Worm (Caenorhabditis elegans): ENCODE measurements around the gene calf-1.

Gene calf-1

ce11 chrV:20480790-20481189, 1.9 kb upstream of the calf-1 start:
- 0 out of 2 replicates have a peak, but pooled peaks have one; percentile 49 for TF ChIP-seq Y105C5A.15 (GFP tag; IDR thresholded peaks at IDR 0.05)
- peak; percentile 67 for TF ChIP-seq snpc-1.2 (GFP tag; IDR thresholded peaks at IDR 0.05)
- TF ChIP-seq lin-38 (GFP tag; IDR thresholded peaks at IDR 0.05): 0 out of 2 replicates have a peak, but pooled peaks have one; percentile 21
- TF ChIP-seq lin-39 (tag; optimal IDR thresholded peaks at IDR 0.05): no peak
- TF ChIP-seq tra-1 (GFP tag; IDR thresholded peaks at IDR 0.05): 0 out of 2 replicates have a peak, but pooled peaks have one; percentile 6
- TF ChIP-seq egl-43 (GFP tag; IDR thresholded peaks at IDR 0.05): 0 out of 2 replicates have a peak, but pooled peaks have one; percentile 17
- 0 out of 2 replicates have a peak, but pooled peaks have one; percentile 74 for TF ChIP-seq F44E2.7 (GFP tag; IDR thresholded peaks at IDR 0.05)
- no peak for TF ChIP-seq unc-62 (GFP tag; optimal IDR thresholded peaks at IDR 0.05 in 1 of 2)
- TF ChIP-seq unc-62 (tag; optimal IDR thresholded peaks at IDR 0.05): no peak

- peak; percentile 82; the same call in 1 of the 2 replicates for TF ChIP-seq F44E2.7 (GFP tag; IDR thresholded peaks at IDR 0.05)
These were observed 1.3 kb upstream of the calf-1 start for ce11 chrV:20480227-20480626.

- TF ChIP-seq nhr-76 (tag; optimal IDR thresholded peaks at IDR 0.05) (no peak), ceh-32 (tag; optimal IDR thresholded peaks at IDR 0.05; ENCODE audit: poor library complexity) (no peak), dpl-1 (GFP tag; optimal IDR thresholded peaks at IDR 0.05) (no peak), madf-9 (GFP tag; conservative IDR thresholded peaks at IDR 0.05) (no peak), lsy-2 (tag; optimal IDR thresholded peaks at IDR 0.05) (peak in 1 of 2 experiments; percentile 50), unc-62 (GFP tag; optimal IDR thresholded peaks at IDR 0.05 in 1 of 2) (no peak), unc-62 (tag; optimal IDR thresholded peaks at IDR 0.05) (no peak)
These were observed 1.9 kb downstream of the calf-1 start for ce11 chrV:20476981-20477380.

ce11 chrV:20476514-20476913, 2.4 kb downstream of the calf-1 start:
- TF ChIP-seq attf-4 (tag; optimal IDR thresholded peaks at IDR 0.05) (no peak), set-16 (GFP tag; IDR thresholded peaks at IDR 0.05) (no peak), lin-13 (GFP tag; optimal IDR thresholded peaks at IDR 0.05) (no peak), madf-9 (GFP tag; conservative IDR thresholded peaks at IDR 0.05) (no peak), hif-1 (tag; optimal IDR thresholded peaks at IDR 0.05) (no peak), unc-130 (GFP tag; optimal IDR thresholded peaks at IDR 0.05) (peak; percentile 15)

- no peak for TF ChIP-seq ceh-44 (GFP tag; IDR thresholded peaks at IDR 0.05)
- TF ChIP-seq madf-5 (GFP tag; IDR thresholded peaks at IDR 0.05): no peak
- TF ChIP-seq ces-1 (GFP tag; optimal IDR thresholded peaks at IDR 0.05): no peak
- no peak for TF ChIP-seq T20F7.1 (GFP tag; optimal IDR thresholded peaks at IDR 0.05)
- TF ChIP-seq zip-2 (tag; optimal IDR thresholded peaks at IDR 0.05): no peak
- TF ChIP-seq nhr-41 (GFP tag; IDR thresholded peaks at IDR 0.05): no peak
- no peak for TF ChIP-seq dmd-6 (GFP tag; IDR thresholded peaks at IDR 0.05)
- TF ChIP-seq ztf-11 (tag; optimal IDR thresholded peaks at IDR 0.05): no peak
- no peak for TF ChIP-seq daf-12 (tag; optimal IDR thresholded peaks at IDR 0.05)
- no peak for TF ChIP-seq Y75B8A.6 (GFP tag; IDR thresholded peaks at IDR 0.05)
- no peak for TF ChIP-seq F44E2.7 (GFP tag; IDR thresholded peaks at IDR 0.05)
- no peak for TF ChIP-seq ZK546.5 (tag; optimal IDR thresholded peaks at IDR 0.05)
- no peak for TF ChIP-seq ceh-82 (tag; optimal IDR thresholded peaks at IDR 0.05)
- TF ChIP-seq set-16 (GFP tag; IDR thresholded peaks at IDR 0.05): no peak
- TF ChIP-seq saeg-2 (GFP tag; IDR thresholded peaks at IDR 0.05): no peak
These were observed 3.1 kb downstream of the calf-1 start, which contains the start of gene B0250.7 for ce11 chrV:20475830-20476229. TSS of gene B0250.7 (minus strand) at chrV:20476061.

- TF ChIP-seq F44E2.7 (GFP tag; IDR thresholded peaks at IDR 0.05) (0 out of 2 replicates have a peak, but pooled peaks have one; percentile 43), hlh-30 (tag; optimal IDR thresholded peaks at IDR 0.05; ENCODE audit: insufficient read depth) (no peak), aha-1 (tag) (peak; percentile 92)
These were observed 3.9 kb downstream of the calf-1 start for ce11 chrV:20475029-20475428.

Data from whole organism, L4 larva.